Worm (Caenorhabditis elegans) whole organism, L4/young adult: ENCODE results near the gene pha-2.

Experiments used
- W03F9.2 ChIP-seq: fragments of 150-350 bp; optimal IDR thresholded peaks from 2 replicates; lab custom pipeline; 2014; ENCODE audit warnings: missing biosample characterization, missing genetic modification characterization
- dao-5 ChIP-seq: sonication (generic microtip); optimal IDR thresholded peaks from 2 replicates; lab custom pipeline; 2016; ENCODE audit warnings: missing genotype, missing genetic modification characterization, moderate library complexity, missing compliant biosample characterization
- him-1 ChIP-seq: sonication (generic microtip); optimal IDR thresholded peaks from 2 replicates; lab custom pipeline; 2016; ENCODE audit warnings: missing genotype, missing genetic modification reagents, missing genetic modification characterization, missing compliant biosample characterization

DNA sequence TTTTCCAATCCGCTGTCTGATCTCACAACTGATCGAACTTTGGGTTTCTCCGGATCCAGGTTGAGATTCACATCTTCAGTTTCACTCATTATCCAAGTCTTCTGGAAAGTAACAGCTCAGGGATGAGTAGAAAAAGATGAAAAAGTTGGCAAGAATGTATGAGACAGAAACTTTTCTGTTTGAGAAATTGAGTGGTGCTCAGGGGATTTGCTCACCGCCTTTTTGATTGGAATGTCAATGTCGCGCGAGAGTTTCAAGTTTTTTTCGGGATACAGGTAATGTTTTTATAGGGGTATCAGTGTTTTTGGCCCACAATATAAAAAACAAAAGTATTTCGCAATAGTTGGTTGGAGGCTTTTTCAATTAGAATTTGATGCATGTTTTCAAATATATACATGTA is 15.6 kb downstream of the pha-2 start, which contains the start of gene unc-96:
- no peak for TF ChIP-seq W03F9.2 (tag; lab: Kevin White, UChicago)
- TF ChIP-seq him-1: no peak
- no peak for TF ChIP-seq dao-5 (tag; lab: Kevin White, UChicago)
